Worm (Caenorhabditis elegans) whole organism, midembryonic: Measurements from ENCODE around the gene T10B9.9.

Experiments
- T22C8.4 ChIP-seq: fragments of 200-800 bp; sonication (Bioruptor generic); IDR thresholded peaks from 2 replicates; pipeline ENCODE4 v1.3.6; 2022; ENCODE audit warnings: missing genetic modification characterization, missing compliant biosample characterization
- cog-1 ChIP-seq: sonication (generic microtip); optimal IDR thresholded peaks from 2 replicates; lab custom pipeline; 2016; ENCODE audit warnings: missing genetic modification characterization, missing compliant biosample characterization
- flt-1 ChIP-seq: fragments of 200-800 bp; sonication (Bioruptor generic); IDR thresholded peaks from 2 replicates; pipeline ENCODE4 v1.3.6; 2022; ENCODE audit warnings: missing genetic modification characterization, missing compliant biosample characterization
- klf-2 ChIP-seq: fragments of 200-800 bp; sonication (Bioruptor generic); conservative IDR thresholded peaks from 2 replicates; pipeline ENCODE4 v1.3.6; 2022; ENCODE audit warnings: missing genetic modification reagents, missing genetic modification characterization, missing compliant biosample characterization
- med-1 ChIP-seq: sonication (generic microtip); optimal IDR thresholded peaks from 2 replicates; lab custom pipeline; 2017; ENCODE audit warnings: missing genetic modification characterization, mild to moderate bottlenecking, missing compliant biosample characterization, antibody characterized with exemption, missing genetic modification reagents; ENCODE audit not compliant: insufficient read depth
- ref-1 ChIP-seq: fragments of 200-800 bp; sonication (Bioruptor generic); conservative IDR thresholded peaks from 2 replicates; pipeline ENCODE4 v1.3.6; 2022; ENCODE audit warnings: missing genetic modification reagents, missing genetic modification characterization, missing compliant biosample characterization
- tab-1 ChIP-seq: fragments of 200-800 bp; sonication (Bioruptor generic); IDR thresholded peaks from 2 replicates; pipeline ENCODE4 v1.3.6; 2022; ENCODE audit warnings: missing genetic modification characterization, missing compliant biosample characterization
- ztf-23 ChIP-seq: fragments of 200-800 bp; sonication (Bioruptor generic); IDR thresholded peaks from 2 replicates; pipeline ENCODE4 v1.3.6; 2022; ENCODE audit warnings: missing genetic modification reagents, missing genetic modification characterization, missing compliant biosample characterization
- ztf-29 ChIP-seq: fragments of 200-800 bp; sonication (Bioruptor generic); IDR thresholded peaks from 2 replicates; pipeline ENCODE4 v1.3.6; 2022; ENCODE audit warnings: missing genetic modification reagents, missing genetic modification characterization, missing compliant biosample characterization

The T10B9.9 gene

ce11 chrII:9782337-9782736 is 6.6 kb upstream of the T10B9.9 start, which contains the start of gene T10B9.14:
T10B9.14 (minus strand) TSS chrII:9782437.
- TF ChIP-seq tab-1 (GFP tag; lab: Robert Waterston, UW) (no peak), flt-1 (GFP tag; lab: Robert Waterston, UW) (no peak), ztf-23 (no peak), ztf-29 (no peak), klf-2 (GFP tag; lab: Robert Waterston, UW) (no peak), med-1 (no peak)

- TF ChIP-seq tab-1 (GFP tag; lab: Robert Waterston, UW) (no peak), ref-1 (GFP tag; lab: Robert Waterston, UW) (no peak), ztf-29 (no peak), cog-1 (no peak), flt-1 (GFP tag; lab: Robert Waterston, UW) (no peak), T22C8.4 (GFP tag; lab: Robert Waterston, UW) (no peak), med-1 (no peak), ztf-23 (no peak), klf-2 (GFP tag; lab: Robert Waterston, UW) (no peak)
Measured at ce11 chrII:9781842-9782241, 6.2 kb upstream of the T10B9.9 start, which contains the start of gene cyp-13A1. cyp-13A1 (minus strand) TSS chrII:9781997.

ce11 chrII:9778495-9778894 is 2.8 kb upstream of the T10B9.9 start:
- TF ChIP-seq flt-1 (GFP tag; lab: Robert Waterston, UW) (no peak), T22C8.4 (GFP tag; lab: Robert Waterston, UW) (no peak), cog-1 (no peak), klf-2 (GFP tag; lab: Robert Waterston, UW) (no peak), med-1 (no peak), ztf-23 (no peak), ref-1 (GFP tag; lab: Robert Waterston, UW) (no peak), tab-1 (GFP tag; lab: Robert Waterston, UW) (no peak), ztf-29 (no peak)

- TF ChIP-seq med-1 (peak; percentile 63), flt-1 (GFP tag; lab: Robert Waterston, UW) (peak; percentile 94), T22C8.4 (GFP tag; lab: Robert Waterston, UW) (peak; percentile 81), ref-1 (GFP tag; lab: Robert Waterston, UW) (peak; percentile 79), klf-2 (GFP tag; lab: Robert Waterston, UW) (peak; percentile 92), ztf-29 (peak; percentile 84), tab-1 (GFP tag; lab: Robert Waterston, UW) (peak; percentile 94), cog-1 (peak; percentile 47), ztf-23 (peak; percentile 90)
Measured at ce11 chrII:9774653-9775052, 1.0 kb downstream of the T10B9.9 start.

- TF ChIP-seq flt-1 (GFP tag; lab: Robert Waterston, UW) (no peak), ztf-29 (no peak), med-1 (no peak), ztf-23 (no peak), ref-1 (GFP tag; lab: Robert Waterston, UW) (no peak), T22C8.4 (GFP tag; lab: Robert Waterston, UW) (no peak), tab-1 (GFP tag; lab: Robert Waterston, UW) (no peak), cog-1 (no peak), klf-2 (GFP tag; lab: Robert Waterston, UW) (no peak)
Measured at ce11 chrII:9773892-9774581, 1.7 kb downstream of the T10B9.9 start, which contains the start of gene ZK1321.4. ZK1321.4 (minus strand) TSS chrII:9773942.

ce11 chrII:9769797-9770520 is 5.7 kb downstream of the T10B9.9 start, which contains the start of gene aqp-10:
aqp-10 (minus strand) TSS chrII:9769847.
- TF ChIP-seq ztf-23 (no peak), klf-2 (GFP tag; lab: Robert Waterston, UW) (no peak)

ce11 chrII:9764696-9765095 is 11.0 kb downstream of the T10B9.9 start:
- TF ChIP-seq ref-1 (GFP tag; lab: Robert Waterston, UW) (no peak), cog-1 (no peak)

- TF ChIP-seq klf-2 (GFP tag; lab: Robert Waterston, UW), result no peak
- no peak for TF ChIP-seq cog-1
- TF ChIP-seq ztf-23, result no peak
- TF ChIP-seq tab-1 (GFP tag; lab: Robert Waterston, UW), result no peak
- no peak for TF ChIP-seq ref-1 (GFP tag; lab: Robert Waterston, UW)
- TF ChIP-seq flt-1 (GFP tag; lab: Robert Waterston, UW), result no peak
- TF ChIP-seq ztf-29, result no peak
- no peak for TF ChIP-seq med-1
- TF ChIP-seq T22C8.4 (GFP tag; lab: Robert Waterston, UW), result no peak
Measured at ce11 chrII:9759382-9759781, 16.3 kb downstream of the T10B9.9 start.

- TF ChIP-seq med-1 (no peak), klf-2 (GFP tag; lab: Robert Waterston, UW) (no peak), flt-1 (GFP tag; lab: Robert Waterston, UW) (no peak), cog-1 (no peak), tab-1 (GFP tag; lab: Robert Waterston, UW) (no peak), ref-1 (GFP tag; lab: Robert Waterston, UW) (no peak), T22C8.4 (GFP tag; lab: Robert Waterston, UW) (no peak), ztf-29 (no peak), ztf-23 (no peak)
Measured at ce11 chrII:9757651-9758282, 17.9 kb downstream of the T10B9.9 start, which contains the start of gene shk-1. shk-1 (plus strand) TSS chrII:9758232.

ce11 chrII:9755425-9755824 is 20.3 kb downstream of the T10B9.9 start:
- TF ChIP-seq T22C8.4 (GFP tag; lab: Robert Waterston, UW) (no peak), ztf-23 (no peak), ztf-29 (no peak), klf-2 (GFP tag; lab: Robert Waterston, UW) (no peak), tab-1 (GFP tag; lab: Robert Waterston, UW) (no peak), flt-1 (GFP tag; lab: Robert Waterston, UW) (no peak), cog-1 (no peak), ref-1 (GFP tag; lab: Robert Waterston, UW) (no peak), med-1 (no peak)
